Worm (Caenorhabditis elegans) whole organism, young adult: Measurements from ENCODE around the gene R04B5.1.
A peak's percentile ranks its signal among the peaks of the same experiment; 100 is the strongest.

Experiments
- B0035.1 ChIP-seq: sonication (generic microtip); optimal IDR thresholded peaks from 2 replicates; lab custom pipeline; 2016; ENCODE audit warnings: missing genetic modification characterization, mild to moderate bottlenecking, missing compliant biosample characterization, missing genotype, missing genetic modification reagents
- B0261.1 ChIP-seq: sonication (generic microtip); optimal IDR thresholded peaks from 2 replicates; lab custom pipeline; 2016; ENCODE audit warnings: mild to moderate bottlenecking, missing genetic modification characterization, moderate library complexity, missing compliant biosample characterization
- C06A6.2 ChIP-seq: fragments of 200-800 bp; sonication (Bioruptor generic); conservative IDR thresholded peaks from 2 replicates; pipeline ENCODE4 v1.3.6; 2022; ENCODE audit warnings: missing genetic modification characterization, missing compliant biosample characterization
- C17E4.6 ChIP-seq: fragments of 200-800 bp; sonication (Bioruptor generic); IDR thresholded peaks from 2 replicates; pipeline ENCODE4 v1.3.6; 2022; ENCODE audit warnings: missing genetic modification reagents, missing genetic modification characterization, missing compliant biosample characterization
- D2030.7 ChIP-seq: fragments of 200-800 bp; sonication (Bioruptor generic); IDR thresholded peaks from 2 replicates; pipeline ENCODE4 v1.3.6; 2022; ENCODE audit warnings: missing genetic modification reagents, missing genetic modification characterization, missing compliant biosample characterization
- F10E7.11 ChIP-seq: sonication (generic microtip); optimal IDR thresholded peaks from 2 replicates; lab custom pipeline; 2017; ENCODE audit warnings: mild to moderate bottlenecking, missing genetic modification characterization, moderate library complexity, missing compliant biosample characterization
- F23B12.7 ChIP-seq: sonication (generic microtip); optimal IDR thresholded peaks from 2 replicates; lab custom pipeline; 2017; ENCODE audit warnings: missing genetic modification characterization, mild to moderate bottlenecking, missing compliant biosample characterization, antibody characterized with exemption, moderate library complexity; ENCODE audit not compliant: insufficient read depth
- F37B4.10 ChIP-seq: fragments of 200-800 bp; sonication (Bioruptor generic); IDR thresholded peaks from 2 replicates; pipeline ENCODE4 v1.3.6; 2022; ENCODE audit warnings: missing genetic modification characterization, missing compliant biosample characterization
- F52B5.7 ChIP-seq: sonication (generic microtip); optimal IDR thresholded peaks from 2 replicates; lab custom pipeline; 2016; ENCODE audit warnings: mild to moderate bottlenecking, missing genetic modification characterization, missing compliant biosample characterization
- F55B11.4 ChIP-seq: sonication (generic microtip); optimal IDR thresholded peaks from 2 replicates; lab custom pipeline; 2016; ENCODE audit warnings: missing compliant biosample characterization, missing genetic modification characterization, borderline replicate concordance; ENCODE audit not compliant: insufficient read depth
- F57A8.1 ChIP-seq: fragments of 200-800 bp; sonication (Bioruptor generic); optimal IDR thresholded peaks from 2 replicates; lab custom pipeline; 2018; ENCODE audit warnings: mild to moderate bottlenecking, missing genetic modification characterization, moderate library complexity, missing compliant biosample characterization
- F57C9.4 ChIP-seq: sonication (generic microtip); optimal IDR thresholded peaks from 2 replicates; lab custom pipeline; 2017; ENCODE audit warnings: mild to moderate bottlenecking, missing genetic modification characterization, missing compliant biosample characterization
- T07F8.4 ChIP-seq: sonication (generic microtip); optimal IDR thresholded peaks from 2 replicates; lab custom pipeline; 2016; ENCODE audit warnings: mild to moderate bottlenecking, missing genetic modification characterization, moderate library complexity, missing compliant biosample characterization
- T26A5.8 ChIP-seq: sonication (generic microtip); optimal IDR thresholded peaks from 2 replicates; lab custom pipeline; 2016; ENCODE audit warnings: missing genetic modification characterization, missing compliant biosample characterization
- Y56A3A.18 ChIP-seq: fragments of 200-800 bp; sonication (Bioruptor generic); IDR thresholded peaks from 2 replicates; pipeline ENCODE4 v1.3.6; 2022; ENCODE audit warnings: missing genetic modification reagents, missing genetic modification characterization, missing compliant biosample characterization
- Y95B8A.8 ChIP-seq: fragments of 200-800 bp; sonication (Bioruptor generic); IDR thresholded peaks from 2 replicates; pipeline ENCODE4 v1.3.6; 2022; ENCODE audit warnings: missing genetic modification reagents, missing genetic modification characterization, missing compliant biosample characterization
- aptf-2 ChIP-seq: fragments of 200-800 bp; sonication (Bioruptor generic); conservative IDR thresholded peaks from 2 replicates; pipeline ENCODE4 v1.3.6; 2022; ENCODE audit warnings: missing genetic modification reagents, missing genetic modification characterization, missing compliant biosample characterization
- athp-1 ChIP-seq: sonication (generic microtip); optimal IDR thresholded peaks from 2 replicates; lab custom pipeline; 2017; ENCODE audit warnings: mild to moderate bottlenecking, missing genetic modification characterization, missing compliant biosample characterization
- attf-3 ChIP-seq: fragments of 200-800 bp; sonication (Bioruptor generic); conservative IDR thresholded peaks from 2 replicates; pipeline ENCODE4 v1.3.6; 2022; ENCODE audit warnings: missing genetic modification reagents, missing genetic modification characterization, missing compliant biosample characterization
- bed-1 ChIP-seq: fragments of 200-800 bp; sonication (Bioruptor generic); IDR thresholded peaks from 2 replicates; pipeline ENCODE4 v1.3.6; 2022; ENCODE audit warnings: missing genetic modification reagents, missing genetic modification characterization, missing compliant biosample characterization
- cebp-2 ChIP-seq: fragments of 200-800 bp; sonication (Bioruptor generic); IDR thresholded peaks from 2 replicates; pipeline ENCODE4 v1.3.6; 2022; ENCODE audit warnings: missing genetic modification characterization, missing compliant biosample characterization
- ceh-27 ChIP-seq: fragments of 200-800 bp; sonication (Bioruptor generic); optimal IDR thresholded peaks from 2 replicates; lab custom pipeline; 2018; ENCODE audit warnings: mild to moderate bottlenecking, missing genetic modification characterization, moderate library complexity, missing compliant biosample characterization
- dox-1 ChIP-seq: fragments of 200-800 bp; sonication (Bioruptor generic); IDR thresholded peaks from 2 replicates; pipeline ENCODE4 v1.3.6; 2022; ENCODE audit warnings: missing genetic modification reagents, missing genetic modification characterization, missing compliant biosample characterization
- dpff-1 ChIP-seq: sonication (generic microtip); optimal IDR thresholded peaks from 2 replicates; lab custom pipeline; 2017; ENCODE audit warnings: mild to moderate bottlenecking, missing genetic modification characterization, missing compliant biosample characterization
- ekl-4 ChIP-seq: fragments of 200-800 bp; sonication (Bioruptor generic); IDR thresholded peaks from 2 replicates; pipeline ENCODE4 v1.3.6; 2022; ENCODE audit warnings: missing genetic modification reagents, missing genetic modification characterization, missing compliant biosample characterization
- ets-4 ChIP-seq: fragments of 200-800 bp; sonication (Bioruptor generic); optimal IDR thresholded peaks from 2 replicates; lab custom pipeline; 2018; ENCODE audit warnings: mild to moderate bottlenecking, missing genetic modification characterization, missing compliant biosample characterization
- gei-17 ChIP-seq: fragments of 200-800 bp; sonication (Bioruptor generic); optimal IDR thresholded peaks from 2 replicates; lab custom pipeline; 2018; ENCODE audit warnings: mild to moderate bottlenecking, missing genetic modification characterization, missing compliant biosample characterization
- hmg-1.2 ChIP-seq: fragments of 200-800 bp; sonication (Bioruptor generic); IDR thresholded peaks from 2 replicates; pipeline ENCODE4 v1.3.6; 2022; ENCODE audit warnings: missing genetic modification reagents, missing genetic modification characterization, missing compliant biosample characterization
- let-526 ChIP-seq: fragments of 200-800 bp; sonication (Bioruptor generic); IDR thresholded peaks from 2 replicates; pipeline ENCODE4 v1.3.6; 2022; ENCODE audit warnings: missing genetic modification reagents, missing genetic modification characterization, missing compliant biosample characterization
- lin-26 ChIP-seq: fragments of 200-800 bp; sonication (Bioruptor generic); IDR thresholded peaks from 2 replicates; pipeline ENCODE4 v1.3.6; 2022; ENCODE audit warnings: missing genetic modification reagents, missing genetic modification characterization, missing compliant biosample characterization
- lin-35 ChIP-seq, 3 experiments: fragments of 150-350 bp in 2 of 3; sonication (generic microtip) in 1 of 3; optimal IDR thresholded peaks; 2 replicates each; lab custom pipeline; 2014 to 2018; ENCODE audit warnings: missing biosample characterization in 3 of 3, missing genetic modification characterization in 3 of 3, missing genetic modification reagents in 3 of 3
- lir-1 ChIP-seq: fragments of 200-800 bp; sonication (Bioruptor generic); conservative IDR thresholded peaks from 2 replicates; pipeline ENCODE4 v1.3.6; 2022; ENCODE audit warnings: missing genetic modification reagents, missing genetic modification characterization, missing compliant biosample characterization
- madf-3 ChIP-seq: fragments of 200-800 bp; sonication (Bioruptor generic); IDR thresholded peaks from 2 replicates; pipeline ENCODE4 v1.3.6; 2022; ENCODE audit warnings: missing genetic modification reagents, missing genetic modification characterization, missing compliant biosample characterization
- nfyb-1 ChIP-seq: fragments of 200-800 bp; sonication (Bioruptor generic); IDR thresholded peaks from 2 replicates; pipeline ENCODE4 v1.3.6; 2022; ENCODE audit warnings: missing genetic modification reagents, missing genetic modification characterization, missing compliant biosample characterization
- nhr-120 ChIP-seq: fragments of 200-800 bp; sonication (Bioruptor generic); IDR thresholded peaks from 2 replicates; pipeline ENCODE4 v1.3.6; 2022; ENCODE audit warnings: missing genetic modification characterization, missing compliant biosample characterization
- sdz-38 ChIP-seq: sonication (generic microtip); optimal IDR thresholded peaks from 2 replicates; lab custom pipeline; 2016; ENCODE audit warnings: missing genotype, missing genetic modification characterization, missing compliant biosample characterization
- snpc-1.3 ChIP-seq: sonication (generic microtip); optimal IDR thresholded peaks from 2 replicates; lab custom pipeline; 2017; ENCODE audit warnings: missing genetic modification characterization, mild to moderate bottlenecking, missing compliant biosample characterization, antibody characterized with exemption, moderate library complexity, missing genotype, missing genetic modification reagents; ENCODE audit not compliant: insufficient read depth
- sptf-2 ChIP-seq: fragments of 200-800 bp; sonication (Bioruptor generic); optimal IDR thresholded peaks from 2 replicates; lab custom pipeline; 2018; ENCODE audit warnings: mild to moderate bottlenecking, missing genetic modification characterization, missing compliant biosample characterization
- tbp1 ChIP-seq: fragments of 200-800 bp; sonication (Bioruptor generic); optimal IDR thresholded peaks from 2 replicates; lab custom pipeline; 2018; ENCODE audit warnings: mild to moderate bottlenecking, missing genetic modification characterization, missing compliant biosample characterization
- ztf-26 ChIP-seq: sonication (generic microtip); optimal IDR thresholded peaks from 2 replicates; lab custom pipeline; 2017; ENCODE audit warnings: missing genetic modification characterization, missing compliant biosample characterization

The R04B5.1 gene

ce11 chrV:10039837-10040236, 38.3 kb downstream of the R04B5.1 start (continued):
- peak; percentile 82 for TF ChIP-seq Y56A3A.18 (GFP tag; lab: Robert Waterston, UW)
- TF ChIP-seq lin-35 (GFP tag; optimal IDR thresholded peaks at IDR 0.05; lab: Kevin White, UChicago): peak in 1 of 3 experiments; percentile 28
- no peak for TF ChIP-seq madf-3
- no peak for TF ChIP-seq C17E4.6 (GFP tag; lab: Robert Waterston, UW)
- no peak for TF ChIP-seq athp-1
- 0 out of 2 replicates have a peak, but pooled peaks have one; percentile 65 for TF ChIP-seq let-526 (GFP tag; lab: Robert Waterston, UW)
- no peak for TF ChIP-seq lin-26 (GFP tag; lab: Robert Waterston, UW)
- TF ChIP-seq F57A8.1 (GFP tag; lab: Kevin White, UChicago): no peak
- TF ChIP-seq F10E7.11: no peak
- peak; percentile 33 for TF ChIP-seq tbp1
- TF ChIP-seq D2030.7 (GFP tag; lab: Robert Waterston, UW): no peak
- TF ChIP-seq gei-17 (GFP tag; lab: Kevin White, UChicago): peak; percentile 22
- TF ChIP-seq B0261.1: no peak
- no peak for TF ChIP-seq dpff-1 (tag; lab: Kevin White, UChicago)
- TF ChIP-seq ceh-27 (GFP tag; lab: Kevin White, UChicago): peak; percentile 48
- 0 out of 2 replicates have a peak, but pooled peaks have one; percentile 55 for TF ChIP-seq nfyb-1
- 0 out of 2 replicates have a peak, but pooled peaks have one; percentile 22 for TF ChIP-seq attf-3 (GFP tag; lab: Robert Waterston, UW)
- peak; percentile 13 for TF ChIP-seq sptf-2 (GFP tag; lab: Kevin White, UChicago)
- TF ChIP-seq snpc-1.3 (tag; lab: Kevin White, UChicago): no peak
- no peak for TF ChIP-seq F55B11.4 (tag; lab: Kevin White, UChicago)
- no peak for TF ChIP-seq T07F8.4 (tag; lab: Kevin White, UChicago)
- TF ChIP-seq dox-1 (GFP tag; lab: Robert Waterston, UW): peak; percentile 69
- TF ChIP-seq lir-1 (GFP tag; lab: Robert Waterston, UW): peak; percentile 68
- TF ChIP-seq F37B4.10: no peak
- no peak for TF ChIP-seq ets-4 (GFP tag; lab: Kevin White, UChicago)
- TF ChIP-seq ekl-4 (GFP tag; lab: Robert Waterston, UW): no peak
- no peak for TF ChIP-seq F52B5.7 (tag; lab: Kevin White, UChicago)
- peak; percentile 83 for TF ChIP-seq hmg-1.2 (GFP tag; lab: Robert Waterston, UW)
- TF ChIP-seq nhr-120 (GFP tag; lab: Robert Waterston, UW): no peak
- peak; percentile 54 for TF ChIP-seq ztf-26 (tag; lab: Kevin White, UChicago)
- TF ChIP-seq Y95B8A.8 (GFP tag; lab: Robert Waterston, UW): no peak
- TF ChIP-seq F57C9.4 (tag; lab: Kevin White, UChicago): no peak
- TF ChIP-seq B0035.1: no peak
- TF ChIP-seq cebp-2 (GFP tag; lab: Robert Waterston, UW): no peak
- TF ChIP-seq F23B12.7 (tag; lab: Kevin White, UChicago): no peak
- TF ChIP-seq bed-1 (GFP tag; lab: Robert Waterston, UW): no peak
- no peak for TF ChIP-seq T26A5.8 (tag; lab: Kevin White, UChicago)
- 0 out of 2 replicates have a peak, but pooled peaks have one; percentile 15 for TF ChIP-seq C06A6.2 (GFP tag; lab: Robert Waterston, UW)
- no peak for TF ChIP-seq aptf-2 (GFP tag; lab: Robert Waterston, UW)
- TF ChIP-seq sdz-38 (tag; lab: Kevin White, UChicago): no peak
- TF ChIP-seq, all 124 proteins: peak for 34
